Fruit fly (Drosophila melanogaster) whole organism, embryonic: ENCODE data around the gene Pmm2.

Experiments
- Ada2b ChIP-seq: fragments of 200-800 bp; sonication (Bioruptor generic); IDR thresholded peaks from 2 replicates; pipeline ENCODE4 v1.3.6; 2022; ENCODE audit warnings: missing biosample characterization, missing genetic modification characterization
- Bgb ChIP-seq: fragments of 200-800 bp; sonication (Bioruptor generic); IDR thresholded peaks from 2 replicates; pipeline ENCODE4 v1.3.6; 2022; ENCODE audit warnings: missing biosample characterization, missing genetic modification characterization; ENCODE audit not compliant: partially characterized antibody
- CG10979 ChIP-seq: fragments of 200-800 bp; sonication (Bioruptor generic); optimal IDR thresholded peaks from 2 replicates; lab custom pipeline; 2018; ENCODE audit warnings: missing biosample characterization, mild to moderate bottlenecking, missing genetic modification characterization, moderate library complexity
- CG11504 ChIP-seq: fragments of 200-800 bp; sonication (Bioruptor generic); optimal IDR thresholded peaks from 3 replicates; lab custom pipeline; 2019; ENCODE audit warnings: missing biosample characterization, mild to moderate bottlenecking, missing genetic modification characterization, moderate library complexity
- CG12659 ChIP-seq: fragments of 200-800 bp; sonication (Bioruptor generic); optimal IDR thresholded peaks from 3 replicates; lab custom pipeline; 2017; ENCODE audit warnings: mild to moderate bottlenecking, missing biosample characterization, missing genetic modification reagents, missing genetic modification characterization
- CG12744 ChIP-seq: fragments of 200-800 bp; sonication (Bioruptor generic); optimal IDR thresholded peaks from 2 replicates; lab custom pipeline; 2016; ENCODE audit warnings: missing biosample characterization, missing genetic modification characterization
- CG1529 ChIP-seq: fragments of 200-800 bp; sonication (Bioruptor generic); optimal IDR thresholded peaks from 3 replicates; lab custom pipeline; 2018; ENCODE audit warnings: missing biosample characterization, missing genetic modification characterization
- CG15514 ChIP-seq: fragments of 200-800 bp; sonication (Bioruptor generic); optimal IDR thresholded peaks from 3 replicates; lab custom pipeline; 2017; ENCODE audit warnings: missing biosample characterization, missing genetic modification characterization, mild to moderate bottlenecking, moderate library complexity, missing genetic modification reagents
- CG1602 ChIP-seq: fragments of 200-800 bp; sonication (Bioruptor generic); optimal IDR thresholded peaks from 3 replicates; lab custom pipeline; 2016; ENCODE audit warnings: missing biosample characterization, missing genetic modification characterization
- CG17328 ChIP-seq: fragments of 200-800 bp; sonication (Bioruptor generic); IDR thresholded peaks from 2 replicates; pipeline ENCODE4 v1.3.6; 2022; ENCODE audit warnings: missing biosample characterization, missing genetic modification characterization
- CG2199 ChIP-seq: fragments of 200-800 bp; sonication (Bioruptor generic); IDR thresholded peaks from 3 replicates; pipeline ENCODE4 v1.3.6; 2022; ENCODE audit warnings: missing biosample characterization, missing genetic modification characterization
- CG31388 ChIP-seq: fragments of 200-800 bp; sonication (Bioruptor generic); optimal IDR thresholded peaks from 2 replicates; lab custom pipeline; 2016; ENCODE audit warnings: missing biosample characterization, missing genetic modification characterization
- CG3407 ChIP-seq: fragments of 200-800 bp; sonication (Bioruptor generic); optimal IDR thresholded peaks from 2 replicates; lab custom pipeline; 2018; ENCODE audit warnings: missing biosample characterization, mild to moderate bottlenecking, missing genetic modification characterization
- CG3726 ChIP-seq: fragments of 200-800 bp; sonication (Bioruptor generic); IDR thresholded peaks from 3 replicates; pipeline ENCODE4, ENCODE4 v1.3.6; 2022; ENCODE audit warnings: missing biosample characterization, missing genetic modification characterization
- CG43689 ChIP-seq: fragments of 200-800 bp; sonication (Bioruptor generic); IDR thresholded peaks from 2 replicates; pipeline ENCODE4 v1.3.6; 2022; ENCODE audit warnings: missing biosample characterization, missing genetic modification characterization
- CG5180 ChIP-seq: fragments of 200-800 bp; sonication (Bioruptor generic); optimal IDR thresholded peaks from 3 replicates; lab custom pipeline; 2017; ENCODE audit warnings: missing biosample characterization, missing genetic modification characterization, mild to moderate bottlenecking, moderate library complexity, missing genetic modification reagents
- CG5245 ChIP-seq: fragments of 200-800 bp; sonication (Bioruptor generic); optimal IDR thresholded peaks from 3 replicates; lab custom pipeline; 2016; ENCODE audit warnings: missing biosample characterization, missing genetic modification characterization
- CG5953 ChIP-seq: fragments of 200-800 bp; sonication (Bioruptor generic); IDR thresholded peaks from 2 replicates; pipeline ENCODE4 v1.3.6; 2022; ENCODE audit warnings: missing biosample characterization, missing genetic modification characterization
- CG6791 ChIP-seq: fragments of 200-800 bp; sonication (Bioruptor generic); IDR thresholded peaks from 3 replicates; pipeline ENCODE4 v1.3.6; 2022; ENCODE audit warnings: missing biosample characterization, missing genetic modification characterization; ENCODE audit not compliant: partially characterized antibody
- CG6854 ChIP-seq: fragments of 200-800 bp; sonication (Bioruptor generic); optimal IDR thresholded peaks from 3 replicates; lab custom pipeline; 2017; ENCODE audit warnings: missing biosample characterization, mild to moderate bottlenecking, missing genetic modification characterization
- CG7271 ChIP-seq: fragments of 200-800 bp; sonication (Bioruptor generic); optimal IDR thresholded peaks from 2 replicates; lab custom pipeline; 2018; ENCODE audit warnings: missing biosample characterization, mild to moderate bottlenecking, missing genetic modification characterization, moderate library complexity
- CG7928 ChIP-seq: fragments of 200-800 bp; sonication (Bioruptor generic); optimal IDR thresholded peaks from 2 replicates; lab custom pipeline; 2017; ENCODE audit warnings: missing biosample characterization, mild to moderate bottlenecking, missing genetic modification characterization
- CG8765 ChIP-seq: fragments of 200-800 bp; sonication (Bioruptor generic); IDR thresholded peaks from 2 replicates; pipeline ENCODE4 v1.3.6; 2022; ENCODE audit warnings: missing biosample characterization, missing genetic modification characterization
- CG8924 ChIP-seq: fragments of 200-800 bp; optimal IDR thresholded peaks from 3 replicates; lab custom pipeline; 2019; ENCODE audit warnings: missing biosample characterization, mild to moderate bottlenecking, missing genetic modification characterization, moderate library complexity
- CG9609 ChIP-seq: fragments of 200-800 bp; sonication (Bioruptor generic); optimal IDR thresholded peaks from 3 replicates; lab custom pipeline; 2016; ENCODE audit warnings: missing biosample characterization, missing genetic modification characterization
- CTCF ChIP-seq: fragments of 200-800 bp; sonication (Bioruptor generic); optimal IDR thresholded peaks from 2 replicates; lab custom pipeline; 2017; ENCODE audit warnings: missing biosample characterization, mild to moderate bottlenecking, missing genetic modification characterization, moderate library complexity
- D19A ChIP-seq: fragments of 200-800 bp; optimal IDR thresholded peaks from 3 replicates; lab custom pipeline; 2019; ENCODE audit warnings: missing biosample characterization, mild to moderate bottlenecking, missing genetic modification characterization, moderate library complexity
- Eip74EF ChIP-seq, 2 experiments: fragments of 200-800 bp in 1 of 2; fragments of >200 bp in 1 of 2; sonication (Bioruptor generic) in 1 of 2; optimal IDR thresholded peaks; 2 replicates each; lab custom pipeline; 2017 to 2019; ENCODE audit warnings: missing biosample characterization in 2 of 2, missing genetic modification characterization in 2 of 2, mild to moderate bottlenecking in 1 of 2, moderate library complexity in 1 of 2
- H2.0 ChIP-seq: fragments of 200-800 bp; sonication (Bioruptor generic); IDR thresholded peaks from 2 replicates; pipeline ENCODE4 v1.3.6; 2022; ENCODE audit warnings: missing biosample characterization, missing genetic modification characterization
- HmgD ChIP-seq: fragments of 200-800 bp; sonication (Bioruptor generic); optimal IDR thresholded peaks from 3 replicates; lab custom pipeline; 2016; ENCODE audit warnings: missing biosample characterization, missing genetic modification characterization
- Nf-YB ChIP-seq: fragments of 200-800 bp; sonication (Bioruptor generic); optimal IDR thresholded peaks from 3 replicates; lab custom pipeline; 2019; ENCODE audit warnings: missing biosample characterization, mild to moderate bottlenecking, missing genetic modification characterization, moderate library complexity
- Pdp1 ChIP-seq, 2 experiments: fragments of 200-800 bp; sonication (Bioruptor generic); optimal IDR thresholded peaks; 3 replicates each; lab custom pipeline; 2016; ENCODE audit warnings: missing biosample characterization in 2 of 2, missing genetic modification characterization in 2 of 2, mild to moderate bottlenecking in 1 of 2, moderate library complexity in 1 of 2
- Rfx ChIP-seq: fragments of 200-800 bp; sonication (Bioruptor generic); IDR thresholded peaks from 2 replicates; pipeline ENCODE4 v1.3.6; 2022; ENCODE audit warnings: missing biosample characterization, missing genetic modification characterization
- Scr ChIP-seq: fragments of 200-800 bp; sonication (Bioruptor generic); IDR thresholded peaks from 2 replicates; pipeline ENCODE4 v1.3.6; 2022; ENCODE audit warnings: missing biosample characterization, missing genetic modification characterization; ENCODE audit not compliant: partially characterized antibody
- Sry-δ ChIP-seq: fragments of 200-800 bp; sonication (Bioruptor generic); optimal IDR thresholded peaks from 2 replicates; lab custom pipeline; 2016; ENCODE audit warnings: missing biosample characterization, missing genetic modification characterization
- Vsx1 ChIP-seq: fragments of 200-800 bp; sonication (Bioruptor generic); optimal IDR thresholded peaks from 2 replicates; lab custom pipeline; 2017; ENCODE audit warnings: missing biosample characterization, mild to moderate bottlenecking, missing genetic modification characterization, missing genetic modification reagents
- Xbp1 ChIP-seq: fragments of 200-800 bp; sonication (Bioruptor generic); optimal IDR thresholded peaks from 3 replicates; lab custom pipeline; 2016; ENCODE audit warnings: missing biosample characterization, mild to moderate bottlenecking, missing genetic modification characterization
- ac ChIP-seq: fragments of 200-800 bp; sonication (Bioruptor generic); optimal IDR thresholded peaks from 3 replicates; lab custom pipeline; 2017; ENCODE audit warnings: missing biosample characterization, mild to moderate bottlenecking, missing genetic modification characterization
- ash1 ChIP-seq: fragments of 200-800 bp; sonication (Bioruptor generic); optimal IDR thresholded peaks from 2 replicates; lab custom pipeline; 2018; ENCODE audit warnings: missing biosample characterization, mild to moderate bottlenecking, missing genetic modification characterization
- bowl ChIP-seq: fragments of 200-800 bp; sonication (Bioruptor generic); IDR thresholded peaks from 2 replicates; pipeline ENCODE4 v1.3.6; 2022; ENCODE audit warnings: missing biosample characterization, missing genetic modification characterization
- bsh ChIP-seq, 2 experiments: fragments of 200-800 bp; sonication (Bioruptor generic); optimal IDR thresholded peaks; 2 replicates each; lab custom pipeline; 2017 to 2018; ENCODE audit warnings: mild to moderate bottlenecking in 2 of 2, missing biosample characterization in 2 of 2, missing genetic modification characterization in 2 of 2, moderate library complexity in 1 of 2
- dati ChIP-seq: fragments of 200-800 bp; sonication (Bioruptor generic); IDR thresholded peaks from 2 replicates; pipeline ENCODE4 v1.3.6; 2022; ENCODE audit warnings: missing biosample characterization, missing genetic modification characterization
- eyg ChIP-seq: fragments of 200-800 bp; sonication (Bioruptor generic); optimal IDR thresholded peaks from 3 replicates; lab custom pipeline; 2016; ENCODE audit warnings: missing biosample characterization, missing genetic modification characterization
- grn ChIP-seq: fragments of 200-800 bp; sonication (Bioruptor generic); optimal IDR thresholded peaks from 3 replicates; lab custom pipeline; 2017; ENCODE audit warnings: missing biosample characterization, missing genetic modification characterization
- lbe ChIP-seq: fragments of 200-800 bp; sonication (Bioruptor generic); optimal IDR thresholded peaks from 2 replicates; lab custom pipeline; 2016; ENCODE audit warnings: missing biosample characterization, mild to moderate bottlenecking, missing genetic modification characterization
- odd ChIP-seq: fragments of 200-800 bp; sonication (Bioruptor generic); optimal IDR thresholded peaks from 2 replicates; lab custom pipeline; 2017; ENCODE audit warnings: missing biosample characterization, mild to moderate bottlenecking, missing genetic modification characterization
- pum ChIP-seq: fragments of 200-800 bp; sonication (Bioruptor generic); optimal IDR thresholded peaks from 2 replicates; lab custom pipeline; 2016; ENCODE audit warnings: missing biosample characterization, missing genetic modification characterization
- ro ChIP-seq: fragments of 200-800 bp; sonication (Bioruptor generic); IDR thresholded peaks from 2 replicates; pipeline ENCODE4 v1.3.6; 2022; ENCODE audit warnings: missing biosample characterization, missing genetic modification characterization
- shn ChIP-seq: fragments of 200-800 bp; sonication (Bioruptor generic); optimal IDR thresholded peaks from 3 replicates; lab custom pipeline; 2016; ENCODE audit warnings: missing biosample characterization, missing genetic modification characterization
- vnd ChIP-seq: fragments of 200-800 bp; sonication (Bioruptor generic); IDR thresholded peaks from 3 replicates; pipeline ENCODE4 v1.3.6; 2022; ENCODE audit warnings: missing biosample characterization, missing genetic modification characterization; ENCODE audit not compliant: partially characterized antibody
- zfh2 ChIP-seq: fragments of 200-800 bp; sonication (Bioruptor generic); optimal IDR thresholded peaks from 2 replicates; lab custom pipeline; 2016; ENCODE audit warnings: missing biosample characterization, missing genetic modification characterization

Pmm2 gene

dm6 chr3L:12572366-12572765 is 38.0 kb downstream of the Pmm2 start, which contains the start of gene sowah (continued):
- no peak for TF ChIP-seq pum
- peak; percentile 67; the same call in 1 of the 2 replicates for TF ChIP-seq Rfx (GFP tag; lab: Robert Waterston, UW)
- TF ChIP-seq CG15514 (GFP tag; lab: Kevin White, UChicago): peak; percentile 70
- TF ChIP-seq CG9609 (GFP tag; lab: Kevin White, UChicago): peak; percentile 63
- peak; percentile 45 for TF ChIP-seq CTCF (GFP tag; lab: Kevin White, UChicago)
- TF ChIP-seq Eip74EF (GFP tag; optimal IDR thresholded peaks at IDR 0.05; lab: Kevin White, UChicago): no peak
- no peak for TF ChIP-seq CG31388 (GFP tag; lab: Kevin White, UChicago)
- TF ChIP-seq CG12744 (GFP tag; lab: Kevin White, UChicago): peak; percentile 0
- peak; percentile 80 for TF ChIP-seq CG6791
- no peak for TF ChIP-seq CG43689
- peak; percentile 45 for TF ChIP-seq CG8924 (tag; lab: Kevin White, UChicago)
- peak; percentile 36 for TF ChIP-seq CG10979 (tag; lab: Kevin White, UChicago)
- TF ChIP-seq Pdp1 (GFP tag; optimal IDR thresholded peaks at IDR 0.05; lab: Kevin White, UChicago): peak; percentile 40 to 44
- TF ChIP-seq vnd (GFP tag; lab: Robert Waterston, UW): no peak
- peak in 1 of 2 experiments; percentile 15 for TF ChIP-seq bsh (GFP tag; optimal IDR thresholded peaks at IDR 0.05; lab: Kevin White, UChicago)
- peak; percentile 48 for TF ChIP-seq Nf-YB (GFP tag; lab: Kevin White, UChicago)
- TF ChIP-seq Scr (GFP tag; lab: Robert Waterston, UW): peak; percentile 38; the same call in 1 of the 2 replicates
- no peak for TF ChIP-seq CG5953 (GFP tag; lab: Robert Waterston, UW)
- TF ChIP-seq D19A: peak; percentile 33
- TF ChIP-seq Ada2b (GFP tag; lab: Robert Waterston, UW): 0 out of 2 replicates have a peak, but pooled peaks have one; percentile 8
- no peak for TF ChIP-seq Vsx1
- TF ChIP-seq CG1602 (GFP tag; lab: Kevin White, UChicago): peak; percentile 21
- no peak for TF ChIP-seq H2.0 (GFP tag; lab: Robert Waterston, UW)
- TF ChIP-seq dati: no peak
- no peak for TF ChIP-seq eyg
- peak; percentile 98 for TF ChIP-seq CG2199 (GFP tag; lab: Robert Waterston, UW)
- TF ChIP-seq ac: no peak
- TF ChIP-seq lbe (GFP tag; lab: Kevin White, UChicago): no peak
- peak; percentile 18 for TF ChIP-seq CG5180 (GFP tag; lab: Kevin White, UChicago)
- peak; percentile 43 for TF ChIP-seq ash1
- TF ChIP-seq CG8765: no peak
- 0 out of 2 replicates have a peak, but pooled peaks have one; percentile 12 for TF ChIP-seq CG17328 (GFP tag; lab: Robert Waterston, UW)
- no peak for TF ChIP-seq CG1529
- TF ChIP-seq CG3407 (GFP tag; lab: Kevin White, UChicago): no peak
- TF ChIP-seq grn (GFP tag; lab: Kevin White, UChicago): no peak
- peak; percentile 94 for TF ChIP-seq HmgD (GFP tag; lab: Kevin White, UChicago)
- TF ChIP-seq CG6854 (GFP tag; lab: Kevin White, UChicago): no peak
- TF ChIP-seq Bgb (GFP tag; lab: Robert Waterston, UW): peak; percentile 25; the same call in 1 of the 2 replicates
- no peak for TF ChIP-seq odd (GFP tag; lab: Kevin White, UChicago)
- peak; percentile 100 for TF ChIP-seq CG7928
- TF ChIP-seq CG11504: peak; percentile 73
- TF ChIP-seq CG5245 (GFP tag; lab: Kevin White, UChicago): peak; percentile 10
- peak; percentile 32 for TF ChIP-seq zfh2 (GFP tag; lab: Kevin White, UChicago)
- peak; percentile 59 for TF ChIP-seq Xbp1 (GFP tag; lab: Kevin White, UChicago)
- no peak for TF ChIP-seq bowl (GFP tag; lab: Robert Waterston, UW)
- peak; percentile 52 for TF ChIP-seq Sry-δ (GFP tag; lab: Kevin White, UChicago)
- no peak for TF ChIP-seq ro (GFP tag; lab: Robert Waterston, UW)
- peak; percentile 42 for TF ChIP-seq CG7271 (tag; lab: Kevin White, UChicago)
- TF ChIP-seq shn (GFP tag; lab: Kevin White, UChicago): peak; percentile 62
- no peak for TF ChIP-seq CG3726 (GFP tag; lab: Robert Waterston, UW)
- TF ChIP-seq CG12659 (GFP tag; lab: Kevin White, UChicago): peak; percentile 67
